Worm (Caenorhabditis elegans): ENCODE data around the gene F28H7.7.

DNA sequence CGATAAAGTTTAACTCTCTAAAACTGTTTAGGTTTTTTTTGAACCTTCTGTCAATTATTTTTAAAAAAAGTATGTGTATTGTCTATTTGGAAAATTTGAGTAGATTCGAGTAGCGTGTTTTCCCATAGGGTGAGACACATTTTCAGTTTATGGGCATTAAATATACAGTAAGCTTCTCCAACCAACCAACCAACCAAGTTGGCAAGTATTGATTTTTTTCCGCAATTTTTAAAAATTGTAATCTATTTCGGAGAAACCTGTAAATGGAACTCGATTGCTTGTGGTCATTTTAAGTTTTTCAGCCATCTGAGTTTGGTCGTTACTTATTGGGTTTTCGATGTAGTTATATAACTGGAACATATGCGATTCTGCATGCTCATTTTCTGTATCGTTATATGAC lies 8.9 kb downstream of the F28H7.7 start, which contains the start of gene srj-21:
- TF ChIP-seq ref-1 (GFP tag; conservative IDR thresholded peaks at IDR 0.05) (no peak), T22C8.4 (GFP tag; IDR thresholded peaks at IDR 0.05) (no peak), tab-1 (GFP tag; IDR thresholded peaks at IDR 0.05) (no peak), ztf-29 (GFP tag; IDR thresholded peaks at IDR 0.05) (no peak), flt-1 (GFP tag; IDR thresholded peaks at IDR 0.05) (no peak), ztf-23 (GFP tag; IDR thresholded peaks at IDR 0.05) (no peak), med-1 (GFP tag; optimal IDR thresholded peaks at IDR 0.05; ENCODE audit: insufficient read depth) (no peak)
